Fruit fly (Drosophila melanogaster) whole organism, embryonic: ENCODE measurements around the gene CG6178.
A peak's percentile ranks its signal among the peaks of the same experiment; 100 is the strongest.

Source experiments
- Atf6 ChIP-seq: fragments of 200-800 bp; sonication (Bioruptor generic); IDR thresholded peaks from 2 replicates; pipeline ENCODE4 v1.3.6; 2022; ENCODE audit warnings: missing biosample characterization, missing genetic modification characterization
- CG10321 ChIP-seq: fragments of 200-800 bp; sonication (Bioruptor generic); IDR thresholded peaks from 2 replicates; pipeline ENCODE4 v1.3.6; 2022; ENCODE audit warnings: missing biosample characterization, missing genetic modification characterization
- CG12391 ChIP-seq: fragments of 200-800 bp; sonication (Bioruptor generic); optimal IDR thresholded peaks from 3 replicates; lab custom pipeline; 2018; ENCODE audit warnings: missing biosample characterization, mild to moderate bottlenecking, missing genetic modification characterization, moderate library complexity
- CG14710 ChIP-seq: fragments of 200-800 bp; sonication (Bioruptor generic); optimal IDR thresholded peaks from 3 replicates; lab custom pipeline; 2019; ENCODE audit warnings: missing biosample characterization, mild to moderate bottlenecking, missing genetic modification characterization, moderate library complexity
- CG15601 ChIP-seq: fragments of 200-800 bp; sonication (Bioruptor generic); optimal IDR thresholded peaks from 3 replicates; lab custom pipeline; 2019; ENCODE audit warnings: missing biosample characterization, mild to moderate bottlenecking, missing genetic modification characterization, moderate library complexity
- CG17186 ChIP-seq: fragments of 200-800 bp; sonication (Bioruptor generic); optimal IDR thresholded peaks from 3 replicates; lab custom pipeline; 2017; ENCODE audit warnings: missing biosample characterization, missing genetic modification reagents, missing genetic modification characterization
- CG17802 ChIP-seq: fragments of 200-800 bp; sonication (Bioruptor generic); optimal IDR thresholded peaks from 2 replicates; lab custom pipeline; 2018; ENCODE audit warnings: missing biosample characterization, mild to moderate bottlenecking, missing genetic modification characterization, moderate library complexity
- CG17912 ChIP-seq: fragments of 200-800 bp; sonication (Bioruptor generic); optimal IDR thresholded peaks from 2 replicates; lab custom pipeline; 2018; ENCODE audit warnings: missing biosample characterization, mild to moderate bottlenecking, missing genetic modification characterization
- CG18619 ChIP-seq: fragments of 200-800 bp; sonication (Bioruptor generic); optimal IDR thresholded peaks from 3 replicates; lab custom pipeline; 2017; ENCODE audit warnings: missing biosample characterization, mild to moderate bottlenecking, missing genetic modification characterization
- CG2875 ChIP-seq: fragments of 200-800 bp; sonication (Bioruptor generic); optimal IDR thresholded peaks from 2 replicates; lab custom pipeline; 2017; ENCODE audit warnings: missing biosample characterization, mild to moderate bottlenecking, missing genetic modification characterization, missing genetic modification reagents
- CG3065 ChIP-seq: fragments of 200-800 bp; sonication (Bioruptor generic); optimal IDR thresholded peaks from 2 replicates; lab custom pipeline; 2016; ENCODE audit warnings: missing biosample characterization, missing genetic modification characterization
- CG6683 ChIP-seq: fragments of 200-800 bp; sonication (Bioruptor generic); optimal IDR thresholded peaks from 2 replicates; lab custom pipeline; 2017; ENCODE audit warnings: missing biosample characterization, mild to moderate bottlenecking, missing genetic modification characterization, missing genetic modification reagents
- CG8478 ChIP-seq: fragments of >200 bp; optimal IDR thresholded peaks from 2 replicates; lab custom pipeline; 2018
- CG9797 ChIP-seq: fragments of 200-800 bp; sonication (Bioruptor generic); optimal IDR thresholded peaks from 3 replicates; lab custom pipeline; 2018; ENCODE audit warnings: missing biosample characterization, mild to moderate bottlenecking, missing genetic modification characterization
- CG9932 ChIP-seq: fragments of 200-800 bp; sonication (Bioruptor generic); IDR thresholded peaks from 2 replicates; pipeline ENCODE4 v1.3.6; 2022; ENCODE audit warnings: missing biosample characterization, missing genetic modification characterization
- CoRest ChIP-seq: fragments of 200-800 bp; sonication (Bioruptor generic); optimal IDR thresholded peaks from 3 replicates; lab custom pipeline; 2018; ENCODE audit warnings: missing biosample characterization, mild to moderate bottlenecking, missing genetic modification characterization, moderate library complexity
- CrebB ChIP-seq: fragments of 200-800 bp; sonication (Bioruptor generic); optimal IDR thresholded peaks from 3 replicates; lab custom pipeline; 2018; ENCODE audit warnings: missing biosample characterization, mild to moderate bottlenecking, missing genetic modification characterization
- D19B ChIP-seq: fragments of 200-800 bp; sonication (Bioruptor generic); optimal IDR thresholded peaks from 2 replicates; lab custom pipeline; 2017; ENCODE audit warnings: missing biosample characterization, mild to moderate bottlenecking, missing genetic modification characterization
- Dp ChIP-seq: fragments of 200-800 bp; sonication (Bioruptor generic); optimal IDR thresholded peaks from 2 replicates; lab custom pipeline; 2018; ENCODE audit warnings: missing biosample characterization, mild to moderate bottlenecking, missing genetic modification characterization, moderate library complexity
- Dref ChIP-seq: fragments of 200-800 bp; sonication (Bioruptor generic); IDR thresholded peaks from 2 replicates; pipeline ENCODE4 v1.3.6; 2022; ENCODE audit warnings: missing biosample characterization, missing genetic modification characterization
- Elba2 ChIP-seq: fragments of 200-800 bp; sonication (Bioruptor generic); optimal IDR thresholded peaks from 3 replicates; lab custom pipeline; 2016; ENCODE audit warnings: missing biosample characterization, missing genetic modification characterization
- Ets65A ChIP-seq: fragments of 200-800 bp; sonication (Bioruptor generic); peaks from one replicate; lab custom pipeline; 2016; ENCODE audit warnings: missing biosample characterization, missing genetic modification characterization
- GATAe ChIP-seq: fragments of 200-800 bp; sonication (Bioruptor generic); conservative IDR thresholded peaks from 2 replicates; pipeline ENCODE4 v1.3.6; 2022; ENCODE audit warnings: missing biosample characterization, missing genetic modification characterization
- Hr78 ChIP-seq, 2 experiments: fragments of 200-800 bp in 1 of 2; fragments of >200 bp in 1 of 2; sonication (Bioruptor generic) in 1 of 2; optimal IDR thresholded peaks; 2 replicates each; lab custom pipeline; 2017 to 2019; ENCODE audit warnings: missing biosample characterization in 2 of 2, missing genetic modification characterization in 2 of 2, mild to moderate bottlenecking in 1 of 2, moderate library complexity in 1 of 2
- NC2β ChIP-seq: fragments of 200-800 bp; sonication (Bioruptor generic); optimal IDR thresholded peaks from 2 replicates; lab custom pipeline; 2016; ENCODE audit warnings: missing biosample characterization, missing genetic modification characterization
- NfI ChIP-seq: fragments of 200-800 bp; sonication (Bioruptor generic); optimal IDR thresholded peaks from 3 replicates; lab custom pipeline; 2018; ENCODE audit warnings: missing biosample characterization, mild to moderate bottlenecking, missing genetic modification characterization, moderate library complexity
- Opbp ChIP-seq: fragments of 200-800 bp; sonication (Bioruptor generic); IDR thresholded peaks from 3 replicates; pipeline ENCODE4 v1.3.6; 2022; ENCODE audit warnings: missing biosample characterization, missing genetic modification characterization; ENCODE audit not compliant: partially characterized antibody
- Rfx ChIP-seq: fragments of 200-800 bp; sonication (Bioruptor generic); IDR thresholded peaks from 2 replicates; pipeline ENCODE4 v1.3.6; 2022; ENCODE audit warnings: missing biosample characterization, missing genetic modification characterization
- YL-1 ChIP-seq: fragments of 200-800 bp; sonication (Bioruptor generic); optimal IDR thresholded peaks from 3 replicates; lab custom pipeline; 2017; ENCODE audit warnings: missing biosample characterization, mild to moderate bottlenecking, missing genetic modification characterization
- az2 ChIP-seq: fragments of 200-800 bp; sonication (Bioruptor generic); optimal IDR thresholded peaks from 3 replicates; lab custom pipeline; 2016; ENCODE audit warnings: missing biosample characterization, missing genetic modification characterization
- bcd ChIP-seq: fragments of 200-800 bp; sonication (Bioruptor generic); optimal IDR thresholded peaks from 2 replicates; lab custom pipeline; 2017; ENCODE audit warnings: missing biosample characterization, mild to moderate bottlenecking, missing genetic modification characterization
- croc ChIP-seq: fragments of 200-800 bp; sonication (Bioruptor generic); conservative IDR thresholded peaks from 3 replicates; pipeline ENCODE4 v1.3.6; 2022; ENCODE audit warnings: missing biosample characterization, missing genetic modification characterization
- da ChIP-seq: fragments of 200-800 bp; sonication (Bioruptor generic); optimal IDR thresholded peaks from 2 replicates; lab custom pipeline; 2016; ENCODE audit warnings: missing biosample characterization, missing genetic modification characterization
- dmrt11E ChIP-seq: fragments of 200-800 bp; sonication (Bioruptor generic); optimal IDR thresholded peaks from 3 replicates; lab custom pipeline; 2018; ENCODE audit warnings: missing biosample characterization, mild to moderate bottlenecking, missing genetic modification characterization, moderate library complexity
- gfzf ChIP-seq: fragments of 200-800 bp; sonication (Bioruptor generic); optimal IDR thresholded peaks from 2 replicates; lab custom pipeline; 2016; ENCODE audit warnings: missing biosample characterization, mild to moderate bottlenecking, missing genetic modification characterization, moderate library complexity
- grau ChIP-seq: fragments of 200-800 bp; optimal IDR thresholded peaks from 3 replicates; lab custom pipeline; 2019; ENCODE audit warnings: missing biosample characterization, mild to moderate bottlenecking, missing genetic modification characterization, moderate library complexity
- kah ChIP-seq: fragments of 200-800 bp; sonication (Bioruptor generic); optimal IDR thresholded peaks from 2 replicates; lab custom pipeline; 2018; ENCODE audit warnings: missing biosample characterization, mild to moderate bottlenecking, missing genetic modification characterization
- lmd ChIP-seq: fragments of 200-800 bp; sonication (Bioruptor generic); IDR thresholded peaks from 2 replicates; pipeline ENCODE4 v1.3.6; 2022; ENCODE audit warnings: missing biosample characterization, missing genetic modification characterization
- lola ChIP-seq, 3 experiments: fragments of >200 bp in 2 of 3; fragments of 200-800 bp in 1 of 3; sonication (Bioruptor generic) in 1 of 3; optimal IDR thresholded peaks; 2 replicates each; lab custom pipeline; 2017 to 2019; ENCODE audit warnings: missing biosample characterization in 3 of 3, missing genetic modification characterization in 3 of 3, mild to moderate bottlenecking in 1 of 3, moderate library complexity in 1 of 3
- salm ChIP-seq: fragments of 200-800 bp; sonication (Bioruptor generic); optimal IDR thresholded peaks from 2 replicates; lab custom pipeline; 2018; ENCODE audit warnings: missing biosample characterization, mild to moderate bottlenecking, missing genetic modification characterization
- sens ChIP-seq: fragments of 200-800 bp; sonication (Bioruptor generic); peaks from one replicate; lab custom pipeline; 2016; ENCODE audit warnings: missing biosample characterization, missing genetic modification characterization
- sens-2 ChIP-seq: fragments of 200-800 bp; sonication (Bioruptor generic); IDR thresholded peaks from 2 replicates; pipeline ENCODE4 v1.3.6; 2022; ENCODE audit warnings: missing biosample characterization, missing genetic modification characterization
- slou ChIP-seq: fragments of 200-800 bp; sonication (Bioruptor generic); optimal IDR thresholded peaks from 3 replicates; lab custom pipeline; 2016; ENCODE audit warnings: missing biosample characterization, missing genetic modification characterization
- sqz ChIP-seq: fragments of 200-800 bp; sonication (Bioruptor generic); optimal IDR thresholded peaks from 3 replicates; lab custom pipeline; 2018; ENCODE audit warnings: missing biosample characterization, mild to moderate bottlenecking, missing genetic modification characterization
- ssp ChIP-seq: fragments of 200-800 bp; sonication (Bioruptor generic); IDR thresholded peaks from 2 replicates; pipeline ENCODE4 v1.3.6; 2022; ENCODE audit warnings: missing biosample characterization, missing genetic modification characterization
- tin ChIP-seq: fragments of 200-800 bp; sonication (Bioruptor generic); optimal IDR thresholded peaks from 3 replicates; lab custom pipeline; 2016; ENCODE audit warnings: missing biosample characterization, missing genetic modification characterization
- trh ChIP-seq: fragments of 200-800 bp; sonication (Bioruptor generic); optimal IDR thresholded peaks from 2 replicates; lab custom pipeline; 2016; ENCODE audit warnings: missing biosample characterization, missing genetic modification characterization
- ttk ChIP-seq: fragments of 200-800 bp; sonication (Bioruptor generic); IDR thresholded peaks from 2 replicates; pipeline ENCODE4 v2.1.2; 2022; ENCODE audit warnings: missing biosample characterization, missing genetic modification characterization
- vfl ChIP-seq: fragments of 200-800 bp; sonication (Bioruptor generic); optimal IDR thresholded peaks from 2 replicates; lab custom pipeline; 2016; ENCODE audit warnings: missing biosample characterization, missing genetic modification characterization
- vnd ChIP-seq: fragments of 200-800 bp; sonication (Bioruptor generic); IDR thresholded peaks from 3 replicates; pipeline ENCODE4 v1.3.6; 2022; ENCODE audit warnings: missing biosample characterization, missing genetic modification characterization; ENCODE audit not compliant: partially characterized antibody

CG6178 gene

dm6 chr3R:24169362-24169761 lies 17.2 kb downstream of the CG6178 start, which contains the start of gene CG5510 (continued):
- no peak for TF ChIP-seq slou (GFP tag; lab: Kevin White, UChicago)
- no peak for TF ChIP-seq CG2875 (GFP tag; lab: Kevin White, UChicago)
- TF ChIP-seq Dp: peak; percentile 96
- TF ChIP-seq Opbp (GFP tag; lab: Robert Waterston, UW): peak; percentile 97
- TF ChIP-seq CG9797 (GFP tag; lab: Kevin White, UChicago): peak; percentile 57
- TF ChIP-seq bcd (GFP tag; lab: Kevin White, UChicago): peak; percentile 23
- peak; percentile 27 for TF ChIP-seq NfI (GFP tag; lab: Kevin White, UChicago)
- TF ChIP-seq CG9932 (GFP tag; lab: Robert Waterston, UW): peak; percentile 86
- no peak for TF ChIP-seq Hr78 (GFP tag; optimal IDR thresholded peaks at IDR 0.05; lab: Kevin White, UChicago)
- TF ChIP-seq CG12391 (tag; lab: Kevin White, UChicago): peak; percentile 45
- TF ChIP-seq CG17186 (GFP tag; lab: Kevin White, UChicago): peak; percentile 80
- TF ChIP-seq D19B (GFP tag; lab: Kevin White, UChicago): no peak
- peak; percentile 16 for TF ChIP-seq az2 (GFP tag; lab: Kevin White, UChicago)
- TF ChIP-seq CG3065 (GFP tag; lab: Kevin White, UChicago): no peak
- TF ChIP-seq kah: no peak
- TF ChIP-seq sens-2 (GFP tag; lab: Robert Waterston, UW): no peak
- TF ChIP-seq trh (GFP tag; lab: Kevin White, UChicago): no peak
- peak; percentile 81 for TF ChIP-seq Rfx (GFP tag; lab: Robert Waterston, UW)
- TF ChIP-seq CG18619: no peak
- TF ChIP-seq vfl (GFP tag; lab: Kevin White, UChicago): peak; percentile 52
- TF ChIP-seq sens (GFP tag; lab: Kevin White, UChicago): peak; percentile 90
- TF ChIP-seq NC2β (GFP tag; lab: Kevin White, UChicago): peak; percentile 32
- peak; percentile 11 for TF ChIP-seq dmrt11E (tag; lab: Kevin White, UChicago)
- peak; percentile 33 for TF ChIP-seq Elba2 (GFP tag; lab: Kevin White, UChicago)
- peak; percentile 70 for TF ChIP-seq CG14710 (tag; lab: Kevin White, UChicago)
- TF ChIP-seq grau (tag; lab: Kevin White, UChicago): peak; percentile 53
- peak; percentile 43 for TF ChIP-seq gfzf (GFP tag; lab: Kevin White, UChicago)
- peak; percentile 62 for TF ChIP-seq CoRest
- no peak for TF ChIP-seq da
- TF ChIP-seq CG6683 (GFP tag; lab: Kevin White, UChicago): no peak
- peak; percentile 66 for TF ChIP-seq tin (GFP tag; lab: Kevin White, UChicago)
- no peak for TF ChIP-seq croc (GFP tag; lab: Robert Waterston, UW)
- peak; percentile 24; the same call in 1 of the 2 replicates for TF ChIP-seq ssp
- TF ChIP-seq lmd: peak; percentile 38; the same call in 1 of the 2 replicates
- peak in 1 of 3 experiments; percentile 8 for TF ChIP-seq lola (GFP tag; optimal IDR thresholded peaks at IDR 0.05; lab: Kevin White, UChicago)
- peak; percentile 100 for TF ChIP-seq Dref (GFP tag; lab: Robert Waterston, UW)
- TF ChIP-seq CG10321 (GFP tag; lab: Robert Waterston, UW): no peak
- peak; percentile 49; the same call in 1 of the 2 replicates for TF ChIP-seq Atf6
- no peak for TF ChIP-seq ttk (GFP tag; lab: Robert Waterston, UW)
- peak; percentile 97 for TF ChIP-seq vnd (GFP tag; lab: Robert Waterston, UW)
- peak; percentile 96 for TF ChIP-seq Ets65A (GFP tag; lab: Kevin White, UChicago)
- TF ChIP-seq CG17802 (tag; lab: Kevin White, UChicago): no peak
- peak; percentile 86 for TF ChIP-seq YL-1
- no peak for TF ChIP-seq CG8478 (lab: Kevin White, UChicago)
- peak; percentile 97 for TF ChIP-seq CG15601 (tag; lab: Kevin White, UChicago)
- TF ChIP-seq salm (tag; lab: Kevin White, UChicago): no peak
- TF ChIP-seq CrebB (tag; lab: Kevin White, UChicago): peak; percentile 55
- TF ChIP-seq GATAe (GFP tag; lab: Robert Waterston, UW): no peak
- no peak for TF ChIP-seq CG17912 (GFP tag; lab: Kevin White, UChicago)
- TF ChIP-seq sqz (GFP tag; lab: Kevin White, UChicago): no peak
